Fruit fly (Drosophila melanogaster) whole organism, embryonic: ENCODE results near the gene Dph5.

Experiments used
- CG10366 ChIP-seq: fragments of 200-800 bp; sonication (Bioruptor generic); IDR thresholded peaks from 2 replicates; pipeline ENCODE4 v1.3.6; 2022; ENCODE audit warnings: missing biosample characterization, missing genetic modification characterization
- CG10565 ChIP-seq: fragments of 200-800 bp; sonication (Bioruptor generic); optimal IDR thresholded peaks from 3 replicates; lab custom pipeline; 2016; ENCODE audit warnings: missing biosample characterization, mild to moderate bottlenecking, missing genetic modification characterization
- CG12769 ChIP-seq: fragments of 200-800 bp; sonication (Bioruptor generic); optimal IDR thresholded peaks from 2 replicates; lab custom pipeline; 2019; ENCODE audit warnings: missing biosample characterization, mild to moderate bottlenecking, missing genetic modification characterization, moderate library complexity
- CG2199 ChIP-seq: fragments of 200-800 bp; sonication (Bioruptor generic); IDR thresholded peaks from 3 replicates; pipeline ENCODE4 v1.3.6; 2022; ENCODE audit warnings: missing biosample characterization, missing genetic modification characterization
- CG31224 ChIP-seq: fragments of 200-800 bp; sonication (Bioruptor generic); IDR thresholded peaks from 2 replicates; pipeline ENCODE4 v1.3.6; 2022; ENCODE audit warnings: missing biosample characterization, missing genetic modification characterization
- CG34224 ChIP-seq: fragments of 200-800 bp; sonication (Bioruptor generic); IDR thresholded peaks from 3 replicates; pipeline ENCODE4 v1.3.6; 2022; ENCODE audit warnings: missing biosample characterization, missing genetic modification characterization; ENCODE audit not compliant: partially characterized antibody
- CG3726 ChIP-seq: fragments of 200-800 bp; sonication (Bioruptor generic); IDR thresholded peaks from 3 replicates; pipeline ENCODE4, ENCODE4 v1.3.6; 2022; ENCODE audit warnings: missing biosample characterization, missing genetic modification characterization
- CG6791 ChIP-seq: fragments of 200-800 bp; sonication (Bioruptor generic); IDR thresholded peaks from 3 replicates; pipeline ENCODE4 v1.3.6; 2022; ENCODE audit warnings: missing biosample characterization, missing genetic modification characterization; ENCODE audit not compliant: partially characterized antibody
- CG8281 ChIP-seq: fragments of 200-800 bp; sonication (Bioruptor generic); optimal IDR thresholded peaks from 2 replicates; lab custom pipeline; 2018; ENCODE audit warnings: missing biosample characterization, mild to moderate bottlenecking, missing genetic modification characterization, moderate library complexity
- CHES-1-like ChIP-seq: fragments of 200-800 bp; sonication (Bioruptor generic); optimal IDR thresholded peaks from 2 replicates; lab custom pipeline; 2016; ENCODE audit warnings: missing biosample characterization, missing genetic modification characterization
- CTCF ChIP-seq: fragments of 200-800 bp; sonication (Bioruptor generic); optimal IDR thresholded peaks from 2 replicates; lab custom pipeline; 2017; ENCODE audit warnings: missing biosample characterization, mild to moderate bottlenecking, missing genetic modification characterization, moderate library complexity
- Chrac-16 ChIP-seq: fragments of 200-800 bp; sonication (Bioruptor generic); optimal IDR thresholded peaks from 3 replicates; lab custom pipeline; 2016; ENCODE audit warnings: missing biosample characterization, missing genetic modification characterization
- Dip3 ChIP-seq: fragments of 200-800 bp; sonication (Bioruptor generic); optimal IDR thresholded peaks from 3 replicates; lab custom pipeline; 2016; ENCODE audit warnings: missing biosample characterization, missing genetic modification characterization
- Fer1 ChIP-seq: fragments of 200-800 bp; sonication (Bioruptor generic); optimal IDR thresholded peaks from 2 replicates; lab custom pipeline; 2017; ENCODE audit warnings: missing biosample characterization, mild to moderate bottlenecking, missing genetic modification characterization
- HLHmδ ChIP-seq: fragments of 200-800 bp; sonication (Bioruptor generic); optimal IDR thresholded peaks from 2 replicates; lab custom pipeline; 2018; ENCODE audit warnings: missing biosample characterization, mild to moderate bottlenecking, missing genetic modification characterization, moderate library complexity
- Hand ChIP-seq: fragments of 200-800 bp; sonication (Bioruptor generic); optimal IDR thresholded peaks from 2 replicates; lab custom pipeline; 2017; ENCODE audit warnings: mild to moderate bottlenecking, missing biosample characterization, missing genetic modification reagents, missing genetic modification characterization
- Hr78 ChIP-seq, 2 experiments: fragments of 200-800 bp in 1 of 2; fragments of >200 bp in 1 of 2; sonication (Bioruptor generic) in 1 of 2; optimal IDR thresholded peaks; 2 replicates each; lab custom pipeline; 2017 to 2019; ENCODE audit warnings: missing biosample characterization in 2 of 2, missing genetic modification characterization in 2 of 2, mild to moderate bottlenecking in 1 of 2, moderate library complexity in 1 of 2
- Hsf ChIP-seq: fragments of 200-800 bp; sonication (Bioruptor generic); optimal IDR thresholded peaks from 3 replicates; lab custom pipeline; 2016; ENCODE audit warnings: missing biosample characterization, missing genetic modification characterization
- Jarid2 ChIP-seq: fragments of 200-800 bp; sonication (Bioruptor generic); optimal IDR thresholded peaks from 3 replicates; lab custom pipeline; 2017; ENCODE audit warnings: mild to moderate bottlenecking, missing biosample characterization, missing genetic modification reagents, missing genetic modification characterization
- Meics ChIP-seq: fragments of 200-800 bp; sonication (Bioruptor generic); optimal IDR thresholded peaks from 2 replicates; lab custom pipeline; 2017; ENCODE audit warnings: missing biosample characterization, mild to moderate bottlenecking, missing genetic modification characterization
- Neu2 ChIP-seq: fragments of 200-800 bp; sonication (Bioruptor generic); optimal IDR thresholded peaks from 3 replicates; lab custom pipeline; 2016; ENCODE audit warnings: missing biosample characterization, missing genetic modification characterization, borderline replicate concordance
- PHDP ChIP-seq: fragments of 200-800 bp; sonication (Bioruptor generic); optimal IDR thresholded peaks from 3 replicates; lab custom pipeline; 2018; ENCODE audit warnings: missing biosample characterization, mild to moderate bottlenecking, missing genetic modification characterization, moderate library complexity
- Rfx ChIP-seq: fragments of 200-800 bp; sonication (Bioruptor generic); IDR thresholded peaks from 2 replicates; pipeline ENCODE4 v1.3.6; 2022; ENCODE audit warnings: missing biosample characterization, missing genetic modification characterization
- Sry-β ChIP-seq: fragments of 200-800 bp; sonication (Bioruptor generic); optimal IDR thresholded peaks from 2 replicates; lab custom pipeline; 2018; ENCODE audit warnings: missing biosample characterization, mild to moderate bottlenecking, missing genetic modification characterization, moderate library complexity
- Sry-δ ChIP-seq: fragments of 200-800 bp; sonication (Bioruptor generic); optimal IDR thresholded peaks from 2 replicates; lab custom pipeline; 2016; ENCODE audit warnings: missing biosample characterization, missing genetic modification characterization
- Ssrp ChIP-seq: fragments of 200-800 bp; sonication (Bioruptor generic); optimal IDR thresholded peaks from 2 replicates; lab custom pipeline; 2018; ENCODE audit warnings: missing biosample characterization, mild to moderate bottlenecking, missing genetic modification characterization, moderate library complexity
- Usf ChIP-seq: fragments of 200-800 bp; sonication (Bioruptor generic); optimal IDR thresholded peaks from 2 replicates; lab custom pipeline; 2017; ENCODE audit warnings: missing genotype, missing biosample characterization, missing genetic modification characterization
- Xrp1 ChIP-seq: fragments of 200-800 bp; sonication (Bioruptor generic); IDR thresholded peaks from 2 replicates; pipeline ENCODE4 v1.3.6; 2022; ENCODE audit warnings: missing biosample characterization, missing genetic modification characterization
- aop ChIP-seq: fragments of 200-800 bp; sonication (Bioruptor generic); IDR thresholded peaks from 2 replicates; pipeline ENCODE4 v1.3.6; 2022; ENCODE audit warnings: missing biosample characterization, missing genetic modification characterization
- ato ChIP-seq: fragments of 200-800 bp; sonication (Bioruptor generic); IDR thresholded peaks from 2 replicates; pipeline ENCODE4 v1.3.6; 2022; ENCODE audit warnings: missing biosample characterization, missing genetic modification characterization; ENCODE audit not compliant: partially characterized antibody
- bab2 ChIP-seq: fragments of 200-800 bp; sonication (Bioruptor generic); optimal IDR thresholded peaks from 2 replicates; lab custom pipeline; 2016; ENCODE audit warnings: missing biosample characterization, missing genetic modification characterization
- chn ChIP-seq: fragments of 200-800 bp; sonication (Bioruptor generic); optimal IDR thresholded peaks from 2 replicates; lab custom pipeline; 2016; ENCODE audit warnings: missing biosample characterization, missing genetic modification characterization
- da ChIP-seq: fragments of 200-800 bp; sonication (Bioruptor generic); optimal IDR thresholded peaks from 2 replicates; lab custom pipeline; 2016; ENCODE audit warnings: missing biosample characterization, missing genetic modification characterization
- emc ChIP-seq: fragments of 200-800 bp; sonication (Bioruptor generic); optimal IDR thresholded peaks from 2 replicates; lab custom pipeline; 2016; ENCODE audit warnings: missing biosample characterization, missing genetic modification characterization
- ems ChIP-seq: fragments of 200-800 bp; sonication (Bioruptor generic); optimal IDR thresholded peaks from 3 replicates; lab custom pipeline; 2016; ENCODE audit warnings: missing biosample characterization, missing genetic modification characterization
- exex ChIP-seq: fragments of 200-800 bp; sonication (Bioruptor generic); optimal IDR thresholded peaks from 4 replicates; lab custom pipeline; 2018; ENCODE audit warnings: missing biosample characterization, mild to moderate bottlenecking, missing genetic modification characterization, moderate library complexity
- grn ChIP-seq: fragments of 200-800 bp; sonication (Bioruptor generic); optimal IDR thresholded peaks from 3 replicates; lab custom pipeline; 2017; ENCODE audit warnings: missing biosample characterization, missing genetic modification characterization
- gsb-n ChIP-seq: fragments of 200-800 bp; sonication (Bioruptor generic); optimal IDR thresholded peaks from 3 replicates; lab custom pipeline; 2018; ENCODE audit warnings: missing biosample characterization, mild to moderate bottlenecking, missing genetic modification characterization
- h ChIP-seq: fragments of >200 bp; optimal IDR thresholded peaks from 2 replicates; lab custom pipeline; 2017
- jing ChIP-seq: fragments of 200-800 bp; sonication (Bioruptor generic); optimal IDR thresholded peaks from 2 replicates; lab custom pipeline; 2018; ENCODE audit warnings: missing biosample characterization, mild to moderate bottlenecking, missing genetic modification characterization
- mirr ChIP-seq: fragments of 200-800 bp; sonication (Bioruptor generic); optimal IDR thresholded peaks from 3 replicates; lab custom pipeline; 2018; ENCODE audit warnings: missing biosample characterization, mild to moderate bottlenecking, missing genetic modification characterization
- nerfin-2 ChIP-seq: fragments of 200-800 bp; sonication (Bioruptor generic); IDR thresholded peaks from 2 replicates; pipeline ENCODE4 v1.3.6; 2022; ENCODE audit warnings: missing biosample characterization, missing genetic modification characterization; ENCODE audit not compliant: partially characterized antibody
- peb ChIP-seq: fragments of 200-800 bp; sonication (Bioruptor generic); IDR thresholded peaks from 2 replicates; pipeline ENCODE4 v1.3.6; 2022; ENCODE audit warnings: missing biosample characterization, missing genetic modification characterization
- schlank ChIP-seq: fragments of 200-800 bp; sonication (Bioruptor generic); optimal IDR thresholded peaks from 2 replicates; lab custom pipeline; 2018; ENCODE audit warnings: missing biosample characterization, mild to moderate bottlenecking, missing genetic modification characterization
- sisA ChIP-seq: fragments of 200-800 bp; sonication (Bioruptor generic); IDR thresholded peaks from 2 replicates; pipeline ENCODE4 v1.3.6; 2022; ENCODE audit warnings: missing biosample characterization, missing genetic modification characterization
- slp2 ChIP-seq: fragments of 200-800 bp; sonication (Bioruptor generic); optimal IDR thresholded peaks from 2 replicates; lab custom pipeline; 2016; ENCODE audit warnings: missing biosample characterization, missing genetic modification characterization
- stwl ChIP-seq: fragments of 200-800 bp; sonication (Bioruptor generic); optimal IDR thresholded peaks from 3 replicates; lab custom pipeline; 2018; ENCODE audit warnings: missing biosample characterization, mild to moderate bottlenecking, missing genetic modification characterization, moderate library complexity
- sug ChIP-seq: fragments of 200-800 bp; optimal IDR thresholded peaks from 2 replicates; lab custom pipeline; 2019; ENCODE audit warnings: missing biosample characterization, mild to moderate bottlenecking, missing genetic modification characterization, moderate library complexity
- tgo ChIP-seq: fragments of 200-800 bp; sonication (Bioruptor generic); IDR thresholded peaks from 3 replicates; pipeline ENCODE4 v1.3.6; 2022; ENCODE audit warnings: missing biosample characterization, missing genetic modification characterization
- wek ChIP-seq: fragments of 200-800 bp; sonication (Bioruptor generic); optimal IDR thresholded peaks from 3 replicates; lab custom pipeline; 2018; ENCODE audit warnings: missing biosample characterization, mild to moderate bottlenecking, missing genetic modification characterization, moderate library complexity
- zf30C ChIP-seq: fragments of 200-800 bp; sonication (Bioruptor generic); optimal IDR thresholded peaks from 3 replicates; lab custom pipeline; 2018; ENCODE audit warnings: missing biosample characterization, mild to moderate bottlenecking, missing genetic modification characterization

Gene Dph5

dm6 chr3R:22597344-22597954 is 14.4 kb upstream of the Dph5 start (continued):
- TF ChIP-seq stwl (tag; lab: Kevin White, UChicago), result no peak
- peak in 1 of 2 experiments; percentile 87 for TF ChIP-seq Hr78 (GFP tag; optimal IDR thresholded peaks at IDR 0.05; lab: Kevin White, UChicago)
- TF ChIP-seq CG2199 (GFP tag; lab: Robert Waterston, UW), result 0 out of 3 replicates have a peak, but pooled peaks have one; percentile 80
- TF ChIP-seq CHES-1-like (GFP tag; lab: Kevin White, UChicago), result no peak
- no peak for TF ChIP-seq Dip3 (GFP tag; lab: Kevin White, UChicago)
- TF ChIP-seq schlank (tag; lab: Kevin White, UChicago), result no peak
- TF ChIP-seq jing (GFP tag; lab: Kevin White, UChicago), result no peak
- no peak for TF ChIP-seq h (lab: Kevin White, UChicago)
- TF ChIP-seq Rfx (GFP tag; lab: Robert Waterston, UW), result peak; percentile 67
- no peak for TF ChIP-seq zf30C (GFP tag; lab: Kevin White, UChicago)
- TF ChIP-seq Xrp1 (GFP tag; lab: Robert Waterston, UW), result peak; percentile 88
- TF ChIP-seq wek (GFP tag; lab: Kevin White, UChicago), result peak; percentile 33
- peak; percentile 41 for TF ChIP-seq chn (GFP tag; lab: Kevin White, UChicago)
- TF ChIP-seq CG31224 (GFP tag; lab: Robert Waterston, UW), result peak; percentile 41; the same call in 1 of the 2 replicates
- no peak for TF ChIP-seq exex
- peak; percentile 85 for TF ChIP-seq sug
- TF ChIP-seq sisA (GFP tag; lab: Robert Waterston, UW), result peak; percentile 91
- TF ChIP-seq CG6791 (GFP tag; lab: Robert Waterston, UW), result no peak
- no peak for TF ChIP-seq da
- TF ChIP-seq CG34224 (GFP tag; lab: Robert Waterston, UW), result no peak
- TF ChIP-seq nerfin-2 (GFP tag; lab: Robert Waterston, UW), result no peak
- TF ChIP-seq CG10366, result peak; percentile 75
- TF ChIP-seq CG8281, result peak; percentile 10
- TF ChIP-seq Jarid2 (GFP tag; lab: Kevin White, UChicago), result no peak
- TF ChIP-seq emc (GFP tag; lab: Kevin White, UChicago), result no peak
- peak; percentile 29 for TF ChIP-seq Sry-δ (GFP tag; lab: Kevin White, UChicago)
- TF ChIP-seq Hand (GFP tag; lab: Kevin White, UChicago), result no peak
- peak; percentile 64 for TF ChIP-seq bab2 (GFP tag; lab: Kevin White, UChicago)
- TF ChIP-seq Neu2 (GFP tag; lab: Kevin White, UChicago), result no peak
- TF ChIP-seq CG3726 (GFP tag; lab: Robert Waterston, UW), result no peak
- TF ChIP-seq HLHmδ (GFP tag; lab: Kevin White, UChicago), result no peak
- 0 out of 2 replicates have a peak, but pooled peaks have one; percentile 5 for TF ChIP-seq aop (GFP tag; lab: Robert Waterston, UW)
- peak; percentile 70 for TF ChIP-seq Hsf (GFP tag; lab: Kevin White, UChicago)
- no peak for TF ChIP-seq grn (GFP tag; lab: Kevin White, UChicago)
- peak; percentile 69 for TF ChIP-seq Ssrp
- TF ChIP-seq CTCF (GFP tag; lab: Kevin White, UChicago), result no peak
- TF ChIP-seq slp2 (GFP tag; lab: Kevin White, UChicago), result peak; percentile 63
- TF ChIP-seq Meics (GFP tag; lab: Kevin White, UChicago), result peak; percentile 37
- no peak for TF ChIP-seq CG10565 (GFP tag; lab: Kevin White, UChicago)
- TF ChIP-seq tgo (GFP tag; lab: Robert Waterston, UW), result peak; percentile 77
- TF ChIP-seq Fer1 (GFP tag; lab: Kevin White, UChicago), result peak; percentile 46
- TF ChIP-seq ato (GFP tag; lab: Robert Waterston, UW), result no peak
- no peak for TF ChIP-seq CG12769
- TF ChIP-seq PHDP (tag; lab: Kevin White, UChicago), result no peak
- TF ChIP-seq gsb-n (tag; lab: Kevin White, UChicago), result no peak
- TF ChIP-seq Sry-β (GFP tag; lab: Kevin White, UChicago), result peak; percentile 3
- TF ChIP-seq mirr (GFP tag; lab: Kevin White, UChicago), result no peak
- TF ChIP-seq Usf, result no peak
- TF ChIP-seq peb, result peak; percentile 80
- TF ChIP-seq ems, result peak; percentile 6
- peak; percentile 66 for TF ChIP-seq Chrac-16 (GFP tag; lab: Kevin White, UChicago)
